Fruit fly (Drosophila melanogaster) whole organism, embryonic: ENCODE data around the gene CG18262.
A peak's percentile ranks its signal among the peaks of the same experiment; 100 is the strongest.

Source experiments
- Ada2b ChIP-seq: fragments of 200-800 bp; sonication (Bioruptor generic); IDR thresholded peaks from 2 replicates; pipeline ENCODE4 v1.3.6; 2022; ENCODE audit warnings: missing biosample characterization, missing genetic modification characterization
- CG11456 ChIP-seq: fragments of 200-800 bp; sonication (Bioruptor generic); IDR thresholded peaks from 3 replicates; pipeline ENCODE4 v1.3.6; 2022; ENCODE audit warnings: missing biosample characterization, missing genetic modification characterization
- CG11504 ChIP-seq: fragments of 200-800 bp; sonication (Bioruptor generic); optimal IDR thresholded peaks from 3 replicates; lab custom pipeline; 2019; ENCODE audit warnings: missing biosample characterization, mild to moderate bottlenecking, missing genetic modification characterization, moderate library complexity
- CG12391 ChIP-seq: fragments of 200-800 bp; sonication (Bioruptor generic); optimal IDR thresholded peaks from 3 replicates; lab custom pipeline; 2018; ENCODE audit warnings: missing biosample characterization, mild to moderate bottlenecking, missing genetic modification characterization, moderate library complexity
- CG18262 ChIP-seq: fragments of 200-800 bp; optimal IDR thresholded peaks from 3 replicates; lab custom pipeline; 2019; ENCODE audit warnings: missing biosample characterization, mild to moderate bottlenecking, missing genetic modification characterization, moderate library complexity
- CG1832 ChIP-seq: fragments of 200-800 bp; sonication (Bioruptor generic); optimal IDR thresholded peaks from 2 replicates; lab custom pipeline; 2017; ENCODE audit warnings: missing biosample characterization, mild to moderate bottlenecking, missing genetic modification characterization, inconsistent platforms
- CG18599 ChIP-seq: fragments of 200-800 bp; sonication (Bioruptor generic); optimal IDR thresholded peaks from 3 replicates; lab custom pipeline; 2017; ENCODE audit warnings: missing biosample characterization, missing genetic modification characterization, mild to moderate bottlenecking, moderate library complexity, missing genetic modification reagents
- CG18619 ChIP-seq: fragments of 200-800 bp; sonication (Bioruptor generic); optimal IDR thresholded peaks from 3 replicates; lab custom pipeline; 2017; ENCODE audit warnings: missing biosample characterization, mild to moderate bottlenecking, missing genetic modification characterization
- CG30403 ChIP-seq: fragments of 200-800 bp; sonication (Bioruptor generic); optimal IDR thresholded peaks from 3 replicates; lab custom pipeline; 2016; ENCODE audit warnings: missing biosample characterization, missing genetic modification characterization
- CG4360 ChIP-seq: fragments of 200-800 bp; sonication (Bioruptor generic); IDR thresholded peaks from 2 replicates; pipeline ENCODE4 v1.3.6; 2022; ENCODE audit warnings: missing biosample characterization, missing genetic modification characterization
- CG8290 ChIP-seq, 3 experiments: fragments of 200-800 bp; sonication (Bioruptor generic); optimal IDR thresholded peaks; 2 replicates each; lab custom pipeline; 2016 to 2019; ENCODE audit warnings: missing biosample characterization in 3 of 3, missing genetic modification characterization in 3 of 3, mild to moderate bottlenecking in 2 of 3, moderate library complexity in 1 of 3
- CG8388 ChIP-seq: fragments of 200-800 bp; sonication (Bioruptor generic); optimal IDR thresholded peaks from 2 replicates; lab custom pipeline; 2019; ENCODE audit warnings: missing biosample characterization, mild to moderate bottlenecking, missing genetic modification characterization, moderate library complexity
- CG8765 ChIP-seq: fragments of 200-800 bp; sonication (Bioruptor generic); IDR thresholded peaks from 2 replicates; pipeline ENCODE4 v1.3.6; 2022; ENCODE audit warnings: missing biosample characterization, missing genetic modification characterization
- CG9437 ChIP-seq: fragments of 200-800 bp; sonication (Bioruptor generic); optimal IDR thresholded peaks from 2 replicates; lab custom pipeline; 2018; ENCODE audit warnings: missing biosample characterization, mild to moderate bottlenecking, missing genetic modification characterization
- CHES-1-like ChIP-seq: fragments of 200-800 bp; sonication (Bioruptor generic); optimal IDR thresholded peaks from 2 replicates; lab custom pipeline; 2016; ENCODE audit warnings: missing biosample characterization, missing genetic modification characterization
- Deaf1 ChIP-seq: fragments of 200-800 bp; optimal IDR thresholded peaks from 3 replicates; lab custom pipeline; 2019; ENCODE audit warnings: missing biosample characterization, mild to moderate bottlenecking, missing genetic modification characterization, moderate library complexity
- Drgx ChIP-seq: fragments of 200-800 bp; sonication (Bioruptor generic); IDR thresholded peaks from 2 replicates; pipeline ENCODE4 v1.3.6; 2022; ENCODE audit warnings: missing biosample characterization, missing genetic modification characterization
- Ets97D ChIP-seq: fragments of 200-800 bp; sonication (Bioruptor generic); optimal IDR thresholded peaks from 3 replicates; lab custom pipeline; 2016; ENCODE audit warnings: missing biosample characterization, missing genetic modification characterization
- Fer1 ChIP-seq: fragments of 200-800 bp; sonication (Bioruptor generic); optimal IDR thresholded peaks from 2 replicates; lab custom pipeline; 2017; ENCODE audit warnings: missing biosample characterization, mild to moderate bottlenecking, missing genetic modification characterization
- Fer2 ChIP-seq: fragments of 200-800 bp; sonication (Bioruptor generic); optimal IDR thresholded peaks from 2 replicates; lab custom pipeline; 2018; ENCODE audit warnings: missing biosample characterization, mild to moderate bottlenecking, missing genetic modification characterization, moderate library complexity
- Gug ChIP-seq: fragments of 200-800 bp; sonication (Bioruptor generic); IDR thresholded peaks from 4 replicates; pipeline ENCODE4 v1.3.6; 2022; ENCODE audit warnings: missing biosample characterization, missing genetic modification characterization
- Jarid2 ChIP-seq: fragments of 200-800 bp; sonication (Bioruptor generic); optimal IDR thresholded peaks from 3 replicates; lab custom pipeline; 2017; ENCODE audit warnings: mild to moderate bottlenecking, missing biosample characterization, missing genetic modification reagents, missing genetic modification characterization
- Lhr ChIP-seq: fragments of 200-800 bp; sonication (Bioruptor generic); optimal IDR thresholded peaks from 3 replicates; lab custom pipeline; 2017; ENCODE audit warnings: mild to moderate bottlenecking, missing biosample characterization, missing genetic modification reagents, missing genetic modification characterization
- Med ChIP-seq: fragments of 200-800 bp; sonication (Bioruptor generic); peaks from one replicate; lab custom pipeline; 2016; ENCODE audit warnings: missing biosample characterization, missing genetic modification characterization, mild to moderate bottlenecking, inconsistent platforms, moderate library complexity
- Sox102F ChIP-seq: fragments of 200-800 bp; sonication (Bioruptor generic); optimal IDR thresholded peaks from 2 replicates; lab custom pipeline; 2018; ENCODE audit warnings: missing biosample characterization, mild to moderate bottlenecking, missing genetic modification characterization, moderate library complexity
- bcd ChIP-seq: fragments of 200-800 bp; sonication (Bioruptor generic); optimal IDR thresholded peaks from 2 replicates; lab custom pipeline; 2017; ENCODE audit warnings: missing biosample characterization, mild to moderate bottlenecking, missing genetic modification characterization
- dm ChIP-seq: fragments of 200-800 bp; sonication (Bioruptor generic); optimal IDR thresholded peaks from 3 replicates; lab custom pipeline; 2016; ENCODE audit warnings: missing biosample characterization, missing genetic modification characterization
- dmrt11E ChIP-seq: fragments of 200-800 bp; sonication (Bioruptor generic); optimal IDR thresholded peaks from 3 replicates; lab custom pipeline; 2018; ENCODE audit warnings: missing biosample characterization, mild to moderate bottlenecking, missing genetic modification characterization, moderate library complexity
- dpn ChIP-seq, 2 experiments: fragments of 200-800 bp; sonication (Bioruptor generic); optimal IDR thresholded peaks; 3 replicates each; lab custom pipeline; 2016; ENCODE audit warnings: missing biosample characterization in 2 of 2, missing genetic modification characterization in 2 of 2
- esg ChIP-seq: fragments of 200-800 bp; sonication (Bioruptor generic); conservative IDR thresholded peaks from 2 replicates; pipeline ENCODE4 v1.3.6; 2022; ENCODE audit warnings: missing biosample characterization, missing genetic modification characterization
- exex ChIP-seq: fragments of 200-800 bp; sonication (Bioruptor generic); optimal IDR thresholded peaks from 4 replicates; lab custom pipeline; 2018; ENCODE audit warnings: missing biosample characterization, mild to moderate bottlenecking, missing genetic modification characterization, moderate library complexity
- fd102C ChIP-seq: fragments of 200-800 bp; sonication (Bioruptor generic); optimal IDR thresholded peaks from 2 replicates; lab custom pipeline; 2018; ENCODE audit warnings: missing biosample characterization, mild to moderate bottlenecking, missing genetic modification characterization, moderate library complexity
- fd96Cb ChIP-seq: fragments of 200-800 bp; sonication (Bioruptor generic); optimal IDR thresholded peaks from 2 replicates; lab custom pipeline; 2018; ENCODE audit warnings: missing biosample characterization, mild to moderate bottlenecking, missing genetic modification characterization, moderate library complexity
- gro ChIP-seq: fragments of 200-800 bp; sonication (Bioruptor generic); optimal IDR thresholded peaks from 2 replicates; lab custom pipeline; 2016; ENCODE audit warnings: missing biosample characterization, missing genetic modification characterization
- ind ChIP-seq: fragments of 200-800 bp; sonication (Bioruptor generic); optimal IDR thresholded peaks from 3 replicates; lab custom pipeline; 2016; ENCODE audit warnings: missing biosample characterization, missing genetic modification characterization
- jumu ChIP-seq: fragments of 200-800 bp; sonication (Bioruptor generic); optimal IDR thresholded peaks from 3 replicates; lab custom pipeline; 2016; ENCODE audit warnings: missing biosample characterization, missing genetic modification characterization
- kni ChIP-seq: fragments of 200-800 bp; sonication (Bioruptor generic); optimal IDR thresholded peaks from 3 replicates; lab custom pipeline; 2017; ENCODE audit warnings: mild to moderate bottlenecking, missing biosample characterization, missing genetic modification reagents, missing genetic modification characterization
- lbe ChIP-seq: fragments of 200-800 bp; sonication (Bioruptor generic); optimal IDR thresholded peaks from 2 replicates; lab custom pipeline; 2016; ENCODE audit warnings: missing biosample characterization, mild to moderate bottlenecking, missing genetic modification characterization
- lmd ChIP-seq: fragments of 200-800 bp; sonication (Bioruptor generic); IDR thresholded peaks from 2 replicates; pipeline ENCODE4 v1.3.6; 2022; ENCODE audit warnings: missing biosample characterization, missing genetic modification characterization
- otp ChIP-seq: fragments of 200-800 bp; sonication (Bioruptor generic); IDR thresholded peaks from 3 replicates; pipeline ENCODE4, ENCODE4 v1.3.6; 2022; ENCODE audit warnings: missing biosample characterization, missing genetic modification characterization
- pho ChIP-seq: fragments of 200-800 bp; sonication (Bioruptor generic); optimal IDR thresholded peaks from 2 replicates; lab custom pipeline; 2016; ENCODE audit warnings: missing biosample characterization, missing genetic modification characterization
- sens ChIP-seq: fragments of 200-800 bp; sonication (Bioruptor generic); peaks from one replicate; lab custom pipeline; 2016; ENCODE audit warnings: missing biosample characterization, missing genetic modification characterization
- sna ChIP-seq: fragments of 200-800 bp; sonication (Bioruptor generic); IDR thresholded peaks from 2 replicates; pipeline ENCODE4 v1.3.6; 2022; ENCODE audit warnings: missing biosample characterization, missing genetic modification characterization; ENCODE audit not compliant: partially characterized antibody
- sqz ChIP-seq: fragments of 200-800 bp; sonication (Bioruptor generic); optimal IDR thresholded peaks from 3 replicates; lab custom pipeline; 2018; ENCODE audit warnings: missing biosample characterization, mild to moderate bottlenecking, missing genetic modification characterization
- trem ChIP-seq: fragments of 200-800 bp; optimal IDR thresholded peaks from 3 replicates; lab custom pipeline; 2019; ENCODE audit warnings: missing biosample characterization, mild to moderate bottlenecking, missing genetic modification characterization, moderate library complexity
- unpg ChIP-seq: fragments of 200-800 bp; sonication (Bioruptor generic); optimal IDR thresholded peaks from 3 replicates; lab custom pipeline; 2018; ENCODE audit warnings: missing biosample characterization, mild to moderate bottlenecking, missing genetic modification characterization, moderate library complexity
- vvl ChIP-seq: fragments of 200-800 bp; sonication (Bioruptor generic); IDR thresholded peaks from 2 replicates; pipeline ENCODE4 v1.3.6; 2022; ENCODE audit warnings: missing biosample characterization, missing genetic modification characterization
- zf30C ChIP-seq: fragments of 200-800 bp; sonication (Bioruptor generic); optimal IDR thresholded peaks from 3 replicates; lab custom pipeline; 2018; ENCODE audit warnings: missing biosample characterization, mild to moderate bottlenecking, missing genetic modification characterization
- zfh1 ChIP-seq: fragments of 200-800 bp; sonication (Bioruptor generic); IDR thresholded peaks from 3 replicates; pipeline ENCODE4 v1.3.6; 2022; ENCODE audit warnings: missing biosample characterization, missing genetic modification characterization

CG18262 gene

dm6 chrX:8178165-8178955 lies 25.6 kb downstream of the CG18262 start, which contains the start of gene sdt (continued):
- TF ChIP-seq vvl (GFP tag; lab: Robert Waterston, UW): no peak
- TF ChIP-seq CG18599: peak; percentile 21
- TF ChIP-seq CG8388 (GFP tag; lab: Kevin White, UChicago): no peak
- TF ChIP-seq Fer1: no peak
- TF ChIP-seq CG1832 (GFP tag; lab: Kevin White, UChicago): no peak
- no peak for TF ChIP-seq sqz (GFP tag; lab: Kevin White, UChicago)
- TF ChIP-seq CG11456 (GFP tag; lab: Robert Waterston, UW): no peak
- TF ChIP-seq CG18619 (GFP tag; lab: Kevin White, UChicago): peak; percentile 11
- no peak for TF ChIP-seq dmrt11E
- no peak for TF ChIP-seq Jarid2 (GFP tag; lab: Kevin White, UChicago)
- no peak for TF ChIP-seq otp
- no peak for TF ChIP-seq CG8765 (GFP tag; lab: Robert Waterston, UW)
- no peak for TF ChIP-seq sna
- no peak for TF ChIP-seq ind (GFP tag; lab: Kevin White, UChicago)
- TF ChIP-seq dpn (GFP tag; optimal IDR thresholded peaks at IDR 0.05; lab: Kevin White, UChicago): peak in 1 of 2 experiments; percentile 4
- no peak for TF ChIP-seq CHES-1-like (GFP tag; lab: Kevin White, UChicago)
- peak; percentile 22 for TF ChIP-seq Sox102F (GFP tag; lab: Kevin White, UChicago)
- TF ChIP-seq fd96Cb: peak; percentile 11
- peak; percentile 43 for TF ChIP-seq CG9437
- TF ChIP-seq Gug: no peak
- TF ChIP-seq gro (GFP tag; lab: Kevin White, UChicago): no peak
- TF ChIP-seq bcd (GFP tag; lab: Kevin White, UChicago): no peak
- peak; percentile 85 for TF ChIP-seq Deaf1
- TF ChIP-seq lbe: no peak
- TF ChIP-seq CG12391 (tag; lab: Kevin White, UChicago): peak; percentile 10
- TF ChIP-seq Fer2 (tag; lab: Kevin White, UChicago): no peak
- no peak for TF ChIP-seq zfh1 (GFP tag; lab: Robert Waterston, UW)
- 0 out of 2 replicates have a peak, but pooled peaks have one; percentile 11 for TF ChIP-seq lmd (GFP tag; lab: Robert Waterston, UW)
- no peak for TF ChIP-seq CG4360
- TF ChIP-seq CG18262: peak; percentile 10
- TF ChIP-seq exex (tag; lab: Kevin White, UChicago): no peak
- 0 out of 2 replicates have a peak, but pooled peaks have one; percentile 18 for TF ChIP-seq esg (GFP tag; lab: Robert Waterston, UW)
- TF ChIP-seq unpg (GFP tag; lab: Kevin White, UChicago): no peak
- no peak for TF ChIP-seq kni (GFP tag; lab: Kevin White, UChicago)
- no peak for TF ChIP-seq dm (GFP tag; lab: Kevin White, UChicago)
- no peak for TF ChIP-seq Lhr
- no peak for TF ChIP-seq jumu
- no peak for TF ChIP-seq zf30C
- peak; percentile 54 for TF ChIP-seq CG11504
- TF ChIP-seq Med (GFP tag; lab: Kevin White, UChicago): no peak
- no peak for TF ChIP-seq Ets97D (GFP tag; lab: Kevin White, UChicago)
- no peak for TF ChIP-seq Ada2b (GFP tag; lab: Robert Waterston, UW)
- no peak for TF ChIP-seq pho (GFP tag; lab: Kevin White, UChicago)
- TF ChIP-seq trem: no peak
- peak; percentile 36 for TF ChIP-seq CG30403 (GFP tag; lab: Kevin White, UChicago)
- TF ChIP-seq CG8290 (GFP tag; optimal IDR thresholded peaks at IDR 0.05; lab: Kevin White, UChicago): no peak
- TF ChIP-seq CG8290 (tag; optimal IDR thresholded peaks at IDR 0.05; lab: Kevin White, UChicago): no peak
- peak; percentile 70 for TF ChIP-seq sens (GFP tag; lab: Kevin White, UChicago)
- TF ChIP-seq fd102C (GFP tag; lab: Kevin White, UChicago): no peak
- TF ChIP-seq Drgx (GFP tag; lab: Robert Waterston, UW): no peak
